Worm (Caenorhabditis elegans) whole organism, late embryonic: ENCODE results near the gene ZK938.3.
"Not testable (repeated sequence)": the region's sequence is repeated elsewhere in the genome, so short reads cannot be mapped to it uniquely, and the experiment has no call there.

Experiments used
- C08G9.2 ChIP-seq: sonication (generic microtip); optimal IDR thresholded peaks from 2 replicates; lab custom pipeline; 2016; ENCODE audit warnings: mild to moderate bottlenecking, missing genetic modification characterization, moderate library complexity, missing compliant biosample characterization
- F13H6.1 ChIP-seq: sonication (generic microtip); optimal IDR thresholded peaks from 2 replicates; lab custom pipeline; 2016; ENCODE audit warnings: missing genetic modification characterization, missing compliant biosample characterization
- K02D7.2 ChIP-seq: sonication (generic microtip); optimal IDR thresholded peaks from 2 replicates; lab custom pipeline; 2017; ENCODE audit warnings: mild to moderate bottlenecking, missing genetic modification characterization, missing compliant biosample characterization
- Y22D7AL.16 ChIP-seq: sonication (generic microtip); optimal IDR thresholded peaks from 2 replicates; lab custom pipeline; 2016; ENCODE audit warnings: missing genetic modification characterization, missing compliant biosample characterization
- ceh-14 ChIP-seq: sonication (generic microtip); optimal IDR thresholded peaks from 2 replicates; lab custom pipeline; 2016; ENCODE audit warnings: missing genotype, missing genetic modification characterization, missing compliant biosample characterization
- ceh-18 ChIP-seq: sonication (generic microtip); optimal IDR thresholded peaks from 2 replicates; lab custom pipeline; 2016; ENCODE audit warnings: missing genetic modification characterization, missing compliant biosample characterization
- ceh-2 ChIP-seq: sonication (generic microtip); optimal IDR thresholded peaks from 2 replicates; lab custom pipeline; 2016; ENCODE audit warnings: missing genotype, missing genetic modification characterization, missing compliant biosample characterization
- ceh-22 ChIP-seq: sonication (generic microtip); optimal IDR thresholded peaks from 2 replicates; lab custom pipeline; 2017; ENCODE audit warnings: missing biosample characterization, missing genetic modification characterization
- ceh-31 ChIP-seq: sonication (generic microtip); optimal IDR thresholded peaks from 2 replicates; lab custom pipeline; 2016; ENCODE audit warnings: missing genetic modification characterization, missing compliant biosample characterization
- ceh-48 ChIP-seq: sonication (generic microtip); optimal IDR thresholded peaks from 2 replicates; lab custom pipeline; 2016; ENCODE audit warnings: missing genetic modification characterization, inconsistent platforms, missing compliant biosample characterization
- ceh-6 ChIP-seq: fragments of 200-800 bp; sonication (Bioruptor generic); optimal IDR thresholded peaks from 2 replicates; lab custom pipeline; 2018; ENCODE audit warnings: mild to moderate bottlenecking, missing genetic modification characterization, missing compliant biosample characterization
- che-1 ChIP-seq: sonication (generic microtip); optimal IDR thresholded peaks from 2 replicates; lab custom pipeline; 2016; ENCODE audit warnings: mild to moderate bottlenecking, missing genetic modification characterization, missing compliant biosample characterization
- dve-1 ChIP-seq: sonication (generic microtip); optimal IDR thresholded peaks from 2 replicates; lab custom pipeline; 2017; ENCODE audit warnings: antibody characterized with exemption, mild to moderate bottlenecking, missing genetic modification characterization, missing compliant biosample characterization
- elt-2 ChIP-seq: sonication (generic microtip); optimal IDR thresholded peaks from 2 replicates; lab custom pipeline; 2016; ENCODE audit warnings: missing genetic modification reagents, missing genetic modification characterization, missing compliant biosample characterization
- elt-4 ChIP-seq: sonication (generic microtip); optimal IDR thresholded peaks from 2 replicates; lab custom pipeline; 2016; ENCODE audit warnings: missing genetic modification characterization, missing compliant biosample characterization
- eyg-1 ChIP-seq: sonication (generic microtip); optimal IDR thresholded peaks from 2 replicates; lab custom pipeline; 2016; ENCODE audit warnings: missing genotype, missing genetic modification characterization, missing compliant biosample characterization
- fkh-10 ChIP-seq: fragments of 150-350 bp; optimal IDR thresholded peaks from 2 replicates; lab custom pipeline; 2014; ENCODE audit warnings: missing biosample characterization, missing genetic modification reagents, missing genetic modification characterization
- fkh-6 ChIP-seq: sonication (generic microtip); optimal IDR thresholded peaks from 2 replicates; lab custom pipeline; 2016; ENCODE audit warnings: missing genetic modification characterization, missing compliant biosample characterization
- hlh-13 ChIP-seq: fragments of 200-800 bp; sonication (Bioruptor generic); optimal IDR thresholded peaks from 2 replicates; lab custom pipeline; 2018; ENCODE audit warnings: mild to moderate bottlenecking, missing genetic modification characterization, missing compliant biosample characterization
- hlh-15 ChIP-seq: sonication (generic microtip); optimal IDR thresholded peaks from 2 replicates; lab custom pipeline; 2016; ENCODE audit warnings: missing genetic modification characterization, missing compliant biosample characterization
- hlh-30 ChIP-seq: sonication (generic microtip); optimal IDR thresholded peaks from 2 replicates; lab custom pipeline; 2017; ENCODE audit warnings: antibody characterized with exemption, missing genetic modification characterization, missing compliant biosample characterization; ENCODE audit not compliant: insufficient read depth
- hlh-8 ChIP-seq: sonication (generic microtip); optimal IDR thresholded peaks from 2 replicates; lab custom pipeline; 2016; ENCODE audit warnings: missing genotype, missing genetic modification characterization, missing compliant biosample characterization
- lin-11 ChIP-seq: fragments of 200-800 bp; sonication (Bioruptor generic); optimal IDR thresholded peaks from 2 replicates; lab custom pipeline; 2018; ENCODE audit warnings: mild to moderate bottlenecking, missing genetic modification characterization, missing compliant biosample characterization
- madf-2 ChIP-seq: sonication (generic microtip); optimal IDR thresholded peaks from 2 replicates; lab custom pipeline; 2017; ENCODE audit warnings: missing genetic modification characterization, missing compliant biosample characterization
- mec-3 ChIP-seq: sonication (generic microtip); optimal IDR thresholded peaks from 2 replicates; lab custom pipeline; 2016; ENCODE audit warnings: borderline replicate concordance, missing genetic modification characterization, missing compliant biosample characterization
- nfya-1 ChIP-seq: sonication (generic microtip); optimal IDR thresholded peaks from 2 replicates; lab custom pipeline; 2017; ENCODE audit warnings: missing genetic modification characterization, mild to moderate bottlenecking, missing compliant biosample characterization, antibody characterized with exemption, moderate library complexity
- pag-3 ChIP-seq: sonication (generic microtip); optimal IDR thresholded peaks from 2 replicates; lab custom pipeline; 2016; ENCODE audit warnings: missing compliant biosample characterization, missing genetic modification characterization, borderline replicate concordance
- pax-1 ChIP-seq: fragments of 150-350 bp; optimal IDR thresholded peaks from 2 replicates; lab custom pipeline; 2014; ENCODE audit warnings: missing biosample characterization, missing genetic modification characterization
- pha-2 ChIP-seq: sonication (generic microtip); optimal IDR thresholded peaks from 2 replicates; lab custom pipeline; 2017; ENCODE audit warnings: mild to moderate bottlenecking, missing genetic modification characterization, missing compliant biosample characterization
- ref-2 ChIP-seq: sonication (generic microtip); optimal IDR thresholded peaks from 2 replicates; lab custom pipeline; 2016; ENCODE audit warnings: missing genetic modification characterization, missing compliant biosample characterization
- rnt-1 ChIP-seq: sonication (generic microtip); optimal IDR thresholded peaks from 2 replicates; lab custom pipeline; 2016; ENCODE audit warnings: missing genetic modification characterization, missing compliant biosample characterization
- sox-2 ChIP-seq: fragments of 200-800 bp; sonication (Bioruptor generic); IDR thresholded peaks from 2 replicates; pipeline ENCODE4 v1.3.6; 2022; ENCODE audit warnings: missing genetic modification reagents, missing genetic modification characterization, missing compliant biosample characterization
- sox-4 ChIP-seq: sonication (generic microtip); optimal IDR thresholded peaks from 2 replicates; lab custom pipeline; 2017; ENCODE audit warnings: mild to moderate bottlenecking, missing genetic modification characterization, inconsistent platforms, missing compliant biosample characterization
- tbx-2 ChIP-seq: sonication (generic microtip); optimal IDR thresholded peaks from 2 replicates; lab custom pipeline; 2016; ENCODE audit warnings: missing genetic modification characterization, missing compliant biosample characterization
- unc-3 ChIP-seq, 2 experiments: fragments of 200-800 bp in 1 of 2; sonication (Bioruptor generic) in 1 of 2; sonication (generic microtip) in 1 of 2; conservative IDR thresholded peaks in 1 of 2; optimal IDR thresholded peaks in 1 of 2; 2 replicates each; pipeline versions ENCODE4 v1.3.6 to Lab custom; 2016 to 2022; ENCODE audit warnings: missing compliant biosample characterization in 2 of 2, missing genetic modification characterization in 2 of 2, missing genetic modification reagents in 1 of 2
- unc-55 ChIP-seq: sonication (generic microtip); optimal IDR thresholded peaks from 2 replicates; lab custom pipeline; 2017; ENCODE audit warnings: missing biosample characterization, missing genetic modification reagents, missing genetic modification characterization
- ztf-16 ChIP-seq: sonication (generic microtip); optimal IDR thresholded peaks from 2 replicates; lab custom pipeline; 2017; ENCODE audit warnings: missing genetic modification characterization, missing compliant biosample characterization

Gene ZK938.3

DNA sequence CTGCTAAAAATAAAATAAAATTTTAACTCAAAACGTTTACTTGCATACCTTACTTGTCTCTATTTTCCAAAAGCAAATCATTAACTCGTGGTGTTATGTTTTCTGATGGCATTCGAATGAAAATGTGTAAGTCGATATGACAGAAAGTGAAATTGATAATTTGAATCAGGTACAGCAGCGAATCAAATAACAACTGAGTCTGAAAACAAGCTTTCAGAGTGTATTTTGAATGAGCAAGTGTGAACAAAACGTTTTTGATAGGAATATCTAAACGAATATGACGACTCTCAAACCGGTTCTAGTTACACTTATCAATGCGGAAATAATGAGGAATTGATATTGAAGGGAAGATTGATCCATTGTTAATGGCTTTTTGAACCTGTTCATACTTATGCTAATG is 37.3 kb upstream of the ZK938.3 start, which contains the start of gene chil-7:
chil-7 (minus strand) TSS at position 112 of the 400 bp plus-strand sequence.
- TF ChIP-seq C08G9.2 (tag; lab: Kevin White, UChicago) (no peak), ceh-18 (tag; lab: Kevin White, UChicago) (no peak), hlh-15 (tag; lab: Kevin White, UChicago) (no peak), ceh-14 (tag; lab: Kevin White, UChicago) (no peak), ceh-31 (tag; lab: Kevin White, UChicago) (no peak), hlh-13 (GFP tag; lab: Kevin White, UChicago) (no peak), mec-3 (tag; lab: Kevin White, UChicago) (no peak), ztf-16 (no peak), pag-3 (no peak), K02D7.2 (tag; lab: Kevin White, UChicago) (no peak), sox-4 (no peak), sox-2 (GFP tag; lab: Robert Waterston, UW) (no peak), ceh-22 (tag; lab: Kevin White, UChicago) (no peak), rnt-1 (tag; lab: Kevin White, UChicago) (no peak), pha-2 (tag; lab: Kevin White, UChicago) (no peak), pax-1 (no peak), fkh-6 (tag; lab: Kevin White, UChicago) (no peak)

DNA sequence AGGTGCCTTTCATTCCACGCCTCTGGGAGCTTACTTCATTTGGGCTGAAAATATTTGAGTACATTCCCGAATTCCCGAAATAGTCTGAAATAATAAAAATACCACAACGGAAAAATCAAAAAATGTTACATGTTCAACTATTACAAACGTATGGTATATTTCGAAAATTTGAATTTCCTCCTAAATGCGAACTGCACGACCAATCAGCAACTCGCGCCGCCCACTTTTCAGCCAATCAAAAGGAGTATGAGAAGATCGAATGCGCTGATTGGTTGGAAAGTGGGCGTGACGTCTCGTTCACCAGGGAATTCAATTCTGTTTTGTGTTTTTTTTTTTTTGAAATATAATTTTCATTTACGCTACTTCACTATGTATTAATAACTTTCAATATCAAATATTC is 34.9 kb upstream of the ZK938.3 start, which contains the start of gene old-1:
old-1 (minus strand) TSS at position 50 of the 400 bp plus-strand sequence.
- TF ChIP-seq F13H6.1 (tag; lab: Kevin White, UChicago) (no peak), nfya-1 (tag; lab: Kevin White, UChicago) (peak; percentile 65)

DNA sequence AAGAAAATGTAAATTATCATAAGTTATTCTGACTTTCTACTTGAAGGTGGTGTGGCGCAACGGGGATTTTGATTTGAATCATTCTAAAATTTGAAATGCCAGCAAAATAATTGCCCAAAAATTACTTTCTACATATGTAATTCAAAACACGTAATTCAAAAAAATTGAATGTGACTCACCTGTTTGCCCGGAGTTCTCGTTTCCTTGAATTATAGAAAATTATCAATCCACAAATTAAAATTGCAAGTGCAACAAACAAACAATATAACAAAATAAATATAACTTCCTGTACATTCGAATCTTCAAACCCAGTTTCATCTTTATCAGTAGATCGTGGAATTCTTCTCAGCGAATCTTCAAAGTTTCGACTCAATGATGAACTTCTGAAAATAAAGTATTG is 34.5 kb upstream of the ZK938.3 start:
- no peak for TF ChIP-seq fkh-10 (GFP tag; lab: Kevin White, UChicago)
- no peak for TF ChIP-seq unc-3 (GFP tag; conservative IDR thresholded peaks at IDR 0.05; lab: Robert Waterston, UW)
- TF ChIP-seq unc-3 (tag; optimal IDR thresholded peaks at IDR 0.05; lab: Kevin White, UChicago) = no peak
- no peak for TF ChIP-seq tbx-2 (tag; lab: Kevin White, UChicago)
- TF ChIP-seq ceh-31 (tag; lab: Kevin White, UChicago) = no peak
- no peak for TF ChIP-seq ceh-48 (tag; lab: Kevin White, UChicago)
- TF ChIP-seq K02D7.2 (tag; lab: Kevin White, UChicago) = no peak
- TF ChIP-seq elt-4 (tag; lab: Kevin White, UChicago) = no peak
- TF ChIP-seq ref-2 (tag; lab: Kevin White, UChicago) = no peak
- TF ChIP-seq nfya-1 (tag; lab: Kevin White, UChicago) = no peak

DNA sequence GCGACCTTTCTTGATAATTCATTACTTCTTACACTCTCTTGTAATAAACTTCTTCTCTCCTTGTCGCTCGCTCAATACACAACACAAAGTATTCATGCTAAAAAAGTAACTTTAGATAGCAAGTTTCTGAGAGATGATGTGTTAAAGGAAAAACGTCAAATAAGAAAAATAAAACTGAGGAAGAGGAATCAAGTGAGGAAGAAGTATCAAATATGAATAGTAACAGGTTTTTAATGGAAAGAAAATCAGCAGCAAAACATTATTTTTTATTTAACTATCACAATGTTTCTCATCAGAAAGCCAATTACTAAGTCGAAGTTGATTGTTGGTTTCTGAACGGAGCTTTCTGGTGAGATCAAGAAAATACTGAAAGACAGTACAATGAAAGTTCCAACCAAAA is 32.6 kb upstream of the ZK938.3 start, which contains the start of gene chil-1:
chil-1 (minus strand) TSS at position 101 of the 400 bp plus-strand sequence.
- not testable (repeated sequence) for TF ChIP-seq hlh-30, hlh-8, dve-1 (tag; lab: Kevin White, UChicago)

DNA sequence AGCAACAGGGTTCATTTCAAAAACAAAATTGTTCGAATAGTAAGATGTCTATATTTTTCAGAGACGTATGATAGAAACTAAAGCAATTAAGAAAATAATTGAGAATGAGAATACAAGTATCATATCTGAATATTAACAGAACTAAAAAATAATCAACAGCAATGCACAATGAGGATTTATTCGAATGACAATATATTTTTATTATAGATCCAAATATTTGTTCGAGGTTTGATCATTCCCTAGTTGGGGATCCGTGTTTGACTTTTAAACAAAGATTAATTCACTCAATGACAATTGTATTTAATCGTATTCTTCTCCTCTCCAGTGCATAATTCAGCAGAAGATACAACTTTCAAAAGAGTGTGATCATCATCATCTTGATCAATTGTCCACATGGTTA is 28.4 kb upstream of the ZK938.3 start, which contains the start of gene C08H9.18:
C08H9.18 (minus strand) TSS at position 101 of the 400 bp plus-strand sequence.
- TF ChIP-seq eyg-1 (tag; lab: Kevin White, UChicago) (no peak), ceh-6 (no peak), che-1 (tag; lab: Kevin White, UChicago) (no peak), madf-2 (tag; lab: Kevin White, UChicago) (no peak), unc-55 (GFP tag; lab: Kevin White, UChicago) (no peak), ceh-2 (tag; lab: Kevin White, UChicago) (no peak), ceh-18 (tag; lab: Kevin White, UChicago) (no peak), Y22D7AL.16 (tag; lab: Kevin White, UChicago) (no peak), lin-11 (tag; lab: Kevin White, UChicago) (no peak), elt-2 (tag; lab: Kevin White, UChicago) (no peak)
- TF ChIP-seq, all 69 proteins: peak for 0
